Worm (Caenorhabditis elegans): ENCODE results near the gene rfs-1.
A peak's percentile ranks its signal among the peaks of the same experiment; 100 is the strongest.

The rfs-1 gene

DNA sequence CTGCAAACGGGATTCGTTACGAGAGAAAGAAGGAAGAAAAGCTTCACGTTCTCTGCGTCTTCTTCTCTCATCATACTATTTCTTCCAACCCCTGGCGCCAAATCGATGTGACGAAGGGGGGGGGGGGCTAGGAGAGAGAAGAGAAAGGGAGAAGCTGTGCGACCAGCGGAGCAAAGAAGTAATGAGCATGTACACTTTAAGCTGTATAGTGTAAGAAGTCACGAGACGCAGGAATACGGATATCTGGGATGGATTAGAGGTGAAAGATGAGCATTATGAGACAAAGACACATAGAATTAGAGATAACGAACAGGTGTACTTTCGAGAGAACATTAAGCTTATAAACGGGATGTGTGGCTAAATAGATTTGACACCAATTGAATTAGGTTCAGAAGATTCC lies 24.5 kb upstream of the rfs-1 start (continued):
- TF ChIP-seq pax-1 (tag; optimal IDR thresholded peaks at IDR 0.05): no peak
- no peak for TF ChIP-seq madf-2 (tag; optimal IDR thresholded peaks at IDR 0.05)
- peak; percentile 18 for TF ChIP-seq rnt-1 (tag; optimal IDR thresholded peaks at IDR 0.05)
- no peak for TF ChIP-seq che-1 (tag; optimal IDR thresholded peaks at IDR 0.05)
- TF ChIP-seq pag-3 (tag; optimal IDR thresholded peaks at IDR 0.05; ENCODE audit: borderline replicate concordance): no peak
- peak; percentile 83 for TF ChIP-seq unc-42 (tag; optimal IDR thresholded peaks at IDR 0.05)
- peak; percentile 51 for TF ChIP-seq unc-55 (GFP tag; optimal IDR thresholded peaks at IDR 0.05)
- TF ChIP-seq ttx-3 (tag; optimal IDR thresholded peaks at IDR 0.05): no peak

DNA sequence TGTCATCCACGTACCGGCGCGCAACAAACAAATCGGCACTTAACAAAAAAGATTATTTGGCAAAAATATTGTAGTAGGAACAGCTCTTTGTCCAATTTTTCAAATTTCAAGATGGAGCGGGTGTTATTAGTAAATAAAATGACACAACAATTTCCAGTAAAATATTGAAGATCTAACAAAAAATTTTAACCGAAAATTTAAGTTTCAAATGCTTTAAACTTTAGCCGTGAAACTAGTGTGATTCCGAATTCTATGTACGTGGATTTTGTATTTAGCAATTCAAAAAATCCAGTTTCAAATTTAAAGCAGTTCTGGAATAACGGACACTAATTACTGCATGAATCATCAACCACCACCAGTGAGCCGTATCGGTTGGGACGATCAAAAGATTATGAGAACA lies 23.5 kb upstream of the rfs-1 start, which contains the start of gene snb-5:
snb-5 (plus strand) TSS at position 301 of the 400 bp plus-strand sequence.
- TF ChIP-seq fkh-6 (tag; optimal IDR thresholded peaks at IDR 0.05) (no peak), unc-3 (GFP tag; conservative IDR thresholded peaks at IDR 0.05) (no peak), unc-3 (tag; optimal IDR thresholded peaks at IDR 0.05) (no peak), Y22D7AL.16 (tag; optimal IDR thresholded peaks at IDR 0.05) (no peak), ceh-18 (tag; optimal IDR thresholded peaks at IDR 0.05) (no peak)

DNA sequence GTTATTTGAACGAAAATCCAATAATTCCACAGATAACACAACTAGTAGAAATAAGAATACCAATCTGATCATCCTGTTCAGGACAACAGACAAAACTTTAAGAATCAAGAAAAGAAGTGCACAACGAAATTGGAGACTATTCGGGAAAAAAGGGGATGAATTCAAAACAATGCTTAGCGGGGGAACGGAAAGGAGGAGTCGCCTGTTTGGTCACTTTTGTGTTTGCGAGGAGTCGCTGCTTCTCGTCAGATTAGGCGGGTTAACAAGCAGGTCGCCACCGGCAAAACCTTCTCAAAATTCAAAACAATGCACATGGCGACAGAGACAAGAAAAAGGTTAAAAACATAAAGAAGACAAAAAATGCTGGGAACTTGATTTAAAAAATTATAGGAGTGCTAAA lies 16.5 kb upstream of the rfs-1 start, which contains the start of gene C30A5.10:
C30A5.10 (minus strand) TSS at position 101 of the 400 bp plus-strand sequence.
- TF ChIP-seq dmd-4 (tag; optimal IDR thresholded peaks at IDR 0.05; ENCODE audit: borderline replicate concordance) (no peak), ttx-3 (tag; optimal IDR thresholded peaks at IDR 0.05) (no peak), nfya-1 (tag; optimal IDR thresholded peaks at IDR 0.05) (no peak), nhr-232 (tag; optimal IDR thresholded peaks at IDR 0.05) (no peak), pax-1 (tag; optimal IDR thresholded peaks at IDR 0.05) (no peak), npax-4 (tag; optimal IDR thresholded peaks at IDR 0.05) (no peak), ceh-14 (tag; optimal IDR thresholded peaks at IDR 0.05) (no peak), T23F11.4 (GFP tag; optimal IDR thresholded peaks at IDR 0.05) (no peak), ahr-1 (tag; optimal IDR thresholded peaks at IDR 0.05) (no peak), sdc-2 (tag; optimal IDR thresholded peaks at IDR 0.05) (no peak), ceh-24 (tag; optimal IDR thresholded peaks at IDR 0.05) (no peak), pat-9 (tag; optimal IDR thresholded peaks at IDR 0.05) (no peak), C08G9.2 (tag; optimal IDR thresholded peaks at IDR 0.05) (no peak), sox-4 (tag; optimal IDR thresholded peaks at IDR 0.05) (no peak), pros-1 (tag; optimal IDR thresholded peaks at IDR 0.05) (no peak), gmeb-2 (tag; optimal IDR thresholded peaks at IDR 0.05) (no peak), ets-4 (tag; optimal IDR thresholded peaks at IDR 0.05) (no peak), unc-42 (tag; optimal IDR thresholded peaks at IDR 0.05) (no peak)

DNA sequence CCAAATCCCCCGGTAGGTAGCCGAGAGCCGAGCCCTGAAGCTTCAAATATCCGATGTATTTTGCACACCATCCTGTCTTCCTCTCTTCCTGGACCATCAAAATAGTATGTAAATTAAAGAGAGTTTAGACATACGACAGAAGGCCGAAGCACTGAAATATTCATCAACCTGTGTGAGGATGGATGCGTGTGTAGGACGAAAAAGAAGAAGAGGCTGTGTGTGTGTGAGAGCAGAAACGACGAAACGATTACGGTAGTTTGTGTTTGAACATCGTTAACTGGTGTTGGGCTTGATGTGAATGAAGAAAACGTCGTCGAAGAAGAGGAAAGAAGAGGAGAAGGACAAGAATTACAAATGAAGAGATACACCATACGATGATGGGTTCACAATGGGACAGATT lies 14.7 kb upstream of the rfs-1 start:
- TF ChIP-seq unc-86 (tag; optimal IDR thresholded peaks at IDR 0.05) (no peak), ttx-3 (tag; optimal IDR thresholded peaks at IDR 0.05) (no peak), C08G9.2 (tag; optimal IDR thresholded peaks at IDR 0.05) (no peak), ets-4 (tag; optimal IDR thresholded peaks at IDR 0.05) (no peak), pros-1 (tag; optimal IDR thresholded peaks at IDR 0.05) (no peak), lin-11 (tag; optimal IDR thresholded peaks at IDR 0.05) (no peak), ceh-31 (tag; optimal IDR thresholded peaks at IDR 0.05) (peak; percentile 42)

DNA sequence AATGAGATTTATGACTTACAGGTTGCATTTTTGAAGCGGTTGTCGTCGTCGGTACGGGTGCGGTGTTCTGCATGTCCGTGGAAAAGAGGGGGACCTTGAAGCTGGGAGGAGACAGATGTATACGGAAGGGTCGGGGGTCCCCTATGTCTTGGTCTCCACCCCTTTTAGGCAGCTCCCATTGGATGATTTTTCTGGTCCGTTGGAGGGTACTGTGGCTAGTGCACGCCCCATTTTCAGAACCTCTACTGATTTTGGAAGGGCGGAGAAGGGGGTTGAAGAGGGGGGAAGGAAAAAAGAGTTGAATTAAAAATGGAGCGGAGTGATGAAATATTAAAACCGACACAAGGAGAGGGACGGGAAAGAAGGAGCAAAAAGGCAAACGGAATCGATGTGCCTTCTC lies 10.1 kb upstream of the rfs-1 start, which contains the start of gene unc-86:
unc-86 (minus strand) TSS at position 113 of the 400 bp plus-strand sequence.
- TF ChIP-seq hlh-8 (tag; optimal IDR thresholded peaks at IDR 0.05) (no peak), unc-86 (tag; optimal IDR thresholded peaks at IDR 0.05) (peak; percentile 25), ceh-24 (tag; optimal IDR thresholded peaks at IDR 0.05) (no peak), lin-11 (tag; optimal IDR thresholded peaks at IDR 0.05) (no peak), eyg-1 (tag; optimal IDR thresholded peaks at IDR 0.05) (no peak), pros-1 (tag; optimal IDR thresholded peaks at IDR 0.05) (no peak), rnt-1 (tag; optimal IDR thresholded peaks at IDR 0.05) (no peak), sox-2 (GFP tag; IDR thresholded peaks at IDR 0.05) (no peak), unc-55 (GFP tag; optimal IDR thresholded peaks at IDR 0.05) (no peak), nfya-1 (tag; optimal IDR thresholded peaks at IDR 0.05) (peak; percentile 64), elt-4 (tag; optimal IDR thresholded peaks at IDR 0.05) (no peak), dmd-4 (tag; optimal IDR thresholded peaks at IDR 0.05; ENCODE audit: borderline replicate concordance) (no peak), fkh-6 (tag; optimal IDR thresholded peaks at IDR 0.05) (no peak), ceh-31 (tag; optimal IDR thresholded peaks at IDR 0.05) (peak; percentile 53), ceh-30 (tag; optimal IDR thresholded peaks at IDR 0.05) (no peak)

Data from whole organism, late embryonic.